Worm (Caenorhabditis elegans): Measurements from ENCODE around the gene gmps-1.

Gene gmps-1

ce11 chrII:10867219-10867618 is 1.3 kb downstream of the gmps-1 start:
- TF ChIP-seq jun-1 (tag; optimal IDR thresholded peaks at IDR 0.05) (no peak), dve-1 (tag; optimal IDR thresholded peaks at IDR 0.05; ENCODE audit: insufficient read depth) (peak; percentile 82), dmd-6 (GFP tag; IDR thresholded peaks at IDR 0.05) (peak; percentile 51), ceh-32 (tag; optimal IDR thresholded peaks at IDR 0.05; ENCODE audit: poor library complexity) (no peak), egl-43 (GFP tag; IDR thresholded peaks at IDR 0.05) (no peak), mes-2 (tag; optimal IDR thresholded peaks at IDR 0.05; ENCODE audit: poor library complexity, severe bottlenecking) (peak; percentile 53), hlh-30 (tag; optimal IDR thresholded peaks at IDR 0.05; ENCODE audit: insufficient read depth) (peak; percentile 6), nhr-77 (tag; optimal IDR thresholded peaks at IDR 0.05) (peak; percentile 19), ceh-44 (GFP tag; IDR thresholded peaks at IDR 0.05) (no peak), dmd-8 (GFP tag; IDR thresholded peaks at IDR 0.05) (no peak), Y5F2A.4 (GFP tag; optimal IDR thresholded peaks at IDR 0.05) (no peak), spr-3 (GFP tag; optimal IDR thresholded peaks at IDR 0.05) (no peak), lin-39 (tag; optimal IDR thresholded peaks at IDR 0.05) (no peak), nhr-10 (tag; optimal IDR thresholded peaks at IDR 0.05) (no peak), pqm-1 (tag; optimal IDR thresholded peaks at IDR 0.05) (peak; percentile 31), mep-1 (tag; optimal IDR thresholded peaks at IDR 0.05) (peak; percentile 29), dmd-9 (GFP tag; IDR thresholded peaks at IDR 0.05) (no peak), zip-2 (tag; optimal IDR thresholded peaks at IDR 0.05) (no peak), nhr-28 (tag; optimal IDR thresholded peaks at IDR 0.05) (peak; percentile 43), fos-1 (tag; optimal IDR thresholded peaks at IDR 0.05) (no peak), F37D6.2 (tag; optimal IDR thresholded peaks at IDR 0.05) (no peak), lsy-2 (tag; optimal IDR thresholded peaks at IDR 0.05) (peak; percentile 4 to 76), hmg-1.1 (GFP tag; IDR thresholded peaks at IDR 0.05) (peak; percentile 65), hlh-11 (tag; optimal IDR thresholded peaks at IDR 0.05) (peak; percentile 51), daf-16 (GFP tag; optimal IDR thresholded peaks at IDR 0.05) (no peak), daf-16 (tag; optimal IDR thresholded peaks at IDR 0.05) (peak; percentile 44)

- TF ChIP-seq zfp-2 (tag; optimal IDR thresholded peaks at IDR 0.05) (no peak), egl-43 (GFP tag; IDR thresholded peaks at IDR 0.05) (no peak), skn-1 (tag; optimal IDR thresholded peaks at IDR 0.05) (no peak), aha-1 (tag) (no peak), pqm-1 (tag; optimal IDR thresholded peaks at IDR 0.05) (no peak), daf-19 (GFP tag; conservative IDR thresholded peaks at IDR 0.05) (no peak), vab-7 (GFP tag; IDR thresholded peaks at IDR 0.05) (no peak), set-16 (GFP tag; IDR thresholded peaks at IDR 0.05) (0 out of 2 replicates have a peak, but pooled peaks have one; percentile 12), F10B5.3 (tag; optimal IDR thresholded peaks at IDR 0.05) (no peak), pha-4 (GFP tag; IDR thresholded peaks at IDR 0.05) (no peak; the same call in 1 of the 2 replicates), pha-4 (tag; optimal IDR thresholded peaks at IDR 0.05) (no peak), dve-1 (tag; optimal IDR thresholded peaks at IDR 0.05; ENCODE audit: insufficient read depth) (peak; percentile 49), mdl-1 (tag; optimal IDR thresholded peaks at IDR 0.05) (peak in 1 of 2 experiments; percentile 42), ama-1 (optimal IDR thresholded peaks at IDR 0.05) (no peak), lsy-2 (tag; optimal IDR thresholded peaks at IDR 0.05) (peak in 1 of 2 experiments; percentile 29), lin-39 (tag; optimal IDR thresholded peaks at IDR 0.05) (no peak), hmg-1.1 (GFP tag; IDR thresholded peaks at IDR 0.05) (0 out of 2 replicates have a peak, but pooled peaks have one; percentile 12), ZK546.5 (tag; optimal IDR thresholded peaks at IDR 0.05) (no peak), daf-8 (GFP tag; IDR thresholded peaks at IDR 0.05) (no peak), Y75B8A.6 (GFP tag; IDR thresholded peaks at IDR 0.05) (no peak), nhr-11 (tag; optimal IDR thresholded peaks at IDR 0.05) (no peak), hlh-30 (tag; optimal IDR thresholded peaks at IDR 0.05; ENCODE audit: insufficient read depth) (no peak), Y5F2A.4 (GFP tag; optimal IDR thresholded peaks at IDR 0.05) (no peak), lin-38 (GFP tag; IDR thresholded peaks at IDR 0.05) (0 out of 2 replicates have a peak, but pooled peaks have one; percentile 12), nhr-6 (tag; optimal IDR thresholded peaks at IDR 0.05) (peak; percentile 11), nhr-28 (tag; optimal IDR thresholded peaks at IDR 0.05) (no peak), unc-62 (GFP tag; optimal IDR thresholded peaks at IDR 0.05 in 1 of 2) (peak in 1 of 2 experiments; percentile 74), unc-62 (tag; optimal IDR thresholded peaks at IDR 0.05) (no peak), zag-1 (tag; optimal IDR thresholded peaks at IDR 0.05) (no peak), rbr-2 (tag; optimal IDR thresholded peaks at IDR 0.05) (no peak), nhr-25 (tag; optimal IDR thresholded peaks at IDR 0.05; ENCODE audit: borderline replicate concordance, insufficient read depth) (peak; percentile 41), dmd-9 (GFP tag; IDR thresholded peaks at IDR 0.05) (no peak)
Measured at ce11 chrII:10862749-10863656, 5.5 kb downstream of the gmps-1 start.
